Worm (Caenorhabditis elegans): Measurements from ENCODE around the gene F15H10.10.

- TF ChIP-seq unc-62 (GFP tag; optimal IDR thresholded peaks at IDR 0.05) (no peak), egl-27 (tag; optimal IDR thresholded peaks at IDR 0.05) (no peak), snpc-4 (tag; optimal IDR thresholded peaks at IDR 0.05) (no peak), elt-3 (tag; optimal IDR thresholded peaks at IDR 0.05) (no peak), mdl-1 (tag; optimal IDR thresholded peaks at IDR 0.05) (no peak), ceh-82 (tag; optimal IDR thresholded peaks at IDR 0.05) (no peak), sma-9 (GFP tag; optimal IDR thresholded peaks at IDR 0.05) (no peak), sma-9 (tag; optimal IDR thresholded peaks at IDR 0.05) (no peak), lsy-2 (tag; optimal IDR thresholded peaks at IDR 0.05) (no peak), nhr-77 (tag; optimal IDR thresholded peaks at IDR 0.05) (no peak)
These were observed 11.8 kb upstream of the F15H10.10 start, which contains the start of gene tag-314 for ce11 chrV:10428608-10429007.
